Fruit fly (Drosophila melanogaster) whole organism, embryonic: ENCODE data around the gene CG4291.

ENCODE experiments used
- Asciz ChIP-seq: fragments of 200-800 bp; sonication (Bioruptor generic); optimal IDR thresholded peaks from 2 replicates; lab custom pipeline; 2017; ENCODE audit warnings: missing biosample characterization, mild to moderate bottlenecking, missing genetic modification characterization, missing genetic modification reagents
- BEAF-32 ChIP-seq: fragments of 200-800 bp; sonication (Bioruptor generic); optimal IDR thresholded peaks from 3 replicates; lab custom pipeline; 2017; ENCODE audit warnings: missing biosample characterization, missing genetic modification characterization, mild to moderate bottlenecking, moderate library complexity, missing genetic modification reagents
- CG10979 ChIP-seq: fragments of 200-800 bp; sonication (Bioruptor generic); optimal IDR thresholded peaks from 2 replicates; lab custom pipeline; 2018; ENCODE audit warnings: missing biosample characterization, mild to moderate bottlenecking, missing genetic modification characterization, moderate library complexity
- CG11504 ChIP-seq: fragments of 200-800 bp; sonication (Bioruptor generic); optimal IDR thresholded peaks from 3 replicates; lab custom pipeline; 2019; ENCODE audit warnings: missing biosample characterization, mild to moderate bottlenecking, missing genetic modification characterization, moderate library complexity
- CG12104 ChIP-seq: fragments of 200-800 bp; sonication (Bioruptor generic); optimal IDR thresholded peaks from 3 replicates; lab custom pipeline; 2016; ENCODE audit warnings: missing biosample characterization, missing genetic modification characterization
- CG12659 ChIP-seq: fragments of 200-800 bp; sonication (Bioruptor generic); optimal IDR thresholded peaks from 3 replicates; lab custom pipeline; 2017; ENCODE audit warnings: mild to moderate bottlenecking, missing biosample characterization, missing genetic modification reagents, missing genetic modification characterization
- CG14014 ChIP-seq: fragments of 200-800 bp; sonication (Bioruptor generic); IDR thresholded peaks from 2 replicates; pipeline ENCODE4 v1.3.6; 2022; ENCODE audit warnings: missing biosample characterization, missing genetic modification characterization
- CG14860 ChIP-seq: fragments of 200-800 bp; sonication (Bioruptor generic); IDR thresholded peaks from 3 replicates; pipeline ENCODE4 v1.3.6; 2022; ENCODE audit warnings: missing biosample characterization, missing genetic modification characterization; ENCODE audit not compliant: partially characterized antibody
- CG15479 ChIP-seq: fragments of 200-800 bp; sonication (Bioruptor generic); optimal IDR thresholded peaks from 3 replicates; lab custom pipeline; 2019; ENCODE audit warnings: missing biosample characterization, mild to moderate bottlenecking, missing genetic modification characterization, moderate library complexity
- CG16815 ChIP-seq: fragments of 200-800 bp; sonication (Bioruptor generic); optimal IDR thresholded peaks from 3 replicates; lab custom pipeline; 2017; ENCODE audit warnings: missing biosample characterization, mild to moderate bottlenecking, missing genetic modification characterization
- CG17328 ChIP-seq: fragments of 200-800 bp; sonication (Bioruptor generic); IDR thresholded peaks from 2 replicates; pipeline ENCODE4 v1.3.6; 2022; ENCODE audit warnings: missing biosample characterization, missing genetic modification characterization
- CG17568 ChIP-seq: fragments of 200-800 bp; sonication (Bioruptor generic); optimal IDR thresholded peaks from 2 replicates; lab custom pipeline; 2018; ENCODE audit warnings: missing biosample characterization, mild to moderate bottlenecking, missing genetic modification characterization, moderate library complexity
- CG18476 ChIP-seq: fragments of 200-800 bp; sonication (Bioruptor generic); optimal IDR thresholded peaks from 2 replicates; lab custom pipeline; 2016; ENCODE audit warnings: missing biosample characterization, mild to moderate bottlenecking, missing genetic modification characterization
- CG2116 ChIP-seq: fragments of 200-800 bp; sonication (Bioruptor generic); optimal IDR thresholded peaks from 3 replicates; lab custom pipeline; 2018; ENCODE audit warnings: missing biosample characterization, mild to moderate bottlenecking, missing genetic modification characterization
- CG2875 ChIP-seq: fragments of 200-800 bp; sonication (Bioruptor generic); optimal IDR thresholded peaks from 2 replicates; lab custom pipeline; 2017; ENCODE audit warnings: missing biosample characterization, mild to moderate bottlenecking, missing genetic modification characterization, missing genetic modification reagents
- CG30431 ChIP-seq: fragments of 200-800 bp; sonication (Bioruptor generic); optimal IDR thresholded peaks from 2 replicates; lab custom pipeline; 2017; ENCODE audit warnings: missing biosample characterization, missing genetic modification characterization
- CG34422 ChIP-seq: fragments of 200-800 bp; sonication (Bioruptor generic); IDR thresholded peaks from 3 replicates; pipeline ENCODE4 v1.3.6; 2022; ENCODE audit warnings: missing biosample characterization, missing genetic modification characterization
- CG4424 ChIP-seq: fragments of 200-800 bp; sonication (Bioruptor generic); optimal IDR thresholded peaks from 3 replicates; lab custom pipeline; 2016; ENCODE audit warnings: missing biosample characterization, missing genetic modification characterization
- CG6689 ChIP-seq: fragments of 200-800 bp; sonication (Bioruptor generic); IDR thresholded peaks from 2 replicates; pipeline ENCODE4 v1.3.6; 2022; ENCODE audit warnings: missing biosample characterization, missing genetic modification characterization
- CG8765 ChIP-seq: fragments of 200-800 bp; sonication (Bioruptor generic); IDR thresholded peaks from 2 replicates; pipeline ENCODE4 v1.3.6; 2022; ENCODE audit warnings: missing biosample characterization, missing genetic modification characterization
- CG9727 ChIP-seq: fragments of 200-800 bp; sonication (Bioruptor generic); optimal IDR thresholded peaks from 3 replicates; lab custom pipeline; 2017; ENCODE audit warnings: missing biosample characterization, mild to moderate bottlenecking, missing genetic modification characterization
- D19A ChIP-seq: fragments of 200-800 bp; optimal IDR thresholded peaks from 3 replicates; lab custom pipeline; 2019; ENCODE audit warnings: missing biosample characterization, mild to moderate bottlenecking, missing genetic modification characterization, moderate library complexity
- Dek ChIP-seq: fragments of 200-800 bp; sonication (Bioruptor generic); optimal IDR thresholded peaks from 3 replicates; lab custom pipeline; 2019; ENCODE audit warnings: missing biosample characterization, mild to moderate bottlenecking, missing genetic modification characterization, moderate library complexity
- E2f1 ChIP-seq: fragments of 200-800 bp; sonication (Bioruptor generic); IDR thresholded peaks from 2 replicates; pipeline ENCODE4 v1.3.6; 2022; ENCODE audit warnings: missing biosample characterization, missing genetic modification characterization
- Gsc ChIP-seq: fragments of 200-800 bp; sonication (Bioruptor generic); IDR thresholded peaks from 2 replicates; pipeline ENCODE4 v1.3.6; 2022; ENCODE audit warnings: missing biosample characterization, missing genetic modification characterization
- HLH54F ChIP-seq: fragments of 200-800 bp; sonication (Bioruptor generic); optimal IDR thresholded peaks from 3 replicates; lab custom pipeline; 2016; ENCODE audit warnings: missing biosample characterization, missing genetic modification characterization
- Hmr ChIP-seq: fragments of 200-800 bp; sonication (Bioruptor generic); optimal IDR thresholded peaks from 3 replicates; lab custom pipeline; 2017; ENCODE audit warnings: mild to moderate bottlenecking, missing biosample characterization, missing genetic modification reagents, missing genetic modification characterization
- Mrtf ChIP-seq: fragments of 200-800 bp; sonication (Bioruptor generic); IDR thresholded peaks from 3 replicates; pipeline ENCODE4 v1.3.6; 2022; ENCODE audit warnings: missing biosample characterization, missing genetic modification characterization
- NC2β ChIP-seq: fragments of 200-800 bp; sonication (Bioruptor generic); optimal IDR thresholded peaks from 2 replicates; lab custom pipeline; 2016; ENCODE audit warnings: missing biosample characterization, missing genetic modification characterization
- Six4 ChIP-seq: fragments of 200-800 bp; sonication (Bioruptor generic); optimal IDR thresholded peaks from 2 replicates; lab custom pipeline; 2016; ENCODE audit warnings: missing biosample characterization, missing genetic modification characterization
- Xrp1 ChIP-seq: fragments of 200-800 bp; sonication (Bioruptor generic); IDR thresholded peaks from 2 replicates; pipeline ENCODE4 v1.3.6; 2022; ENCODE audit warnings: missing biosample characterization, missing genetic modification characterization
- az2 ChIP-seq: fragments of 200-800 bp; sonication (Bioruptor generic); optimal IDR thresholded peaks from 3 replicates; lab custom pipeline; 2016; ENCODE audit warnings: missing biosample characterization, missing genetic modification characterization
- da ChIP-seq: fragments of 200-800 bp; sonication (Bioruptor generic); optimal IDR thresholded peaks from 2 replicates; lab custom pipeline; 2016; ENCODE audit warnings: missing biosample characterization, missing genetic modification characterization
- dan ChIP-seq: fragments of 200-800 bp; sonication (Bioruptor generic); IDR thresholded peaks from 2 replicates; pipeline ENCODE4 v1.3.6; 2022; ENCODE audit warnings: missing biosample characterization, missing genetic modification characterization
- eyg ChIP-seq: fragments of 200-800 bp; sonication (Bioruptor generic); optimal IDR thresholded peaks from 3 replicates; lab custom pipeline; 2016; ENCODE audit warnings: missing biosample characterization, missing genetic modification characterization
- grau ChIP-seq: fragments of 200-800 bp; optimal IDR thresholded peaks from 3 replicates; lab custom pipeline; 2019; ENCODE audit warnings: missing biosample characterization, mild to moderate bottlenecking, missing genetic modification characterization, moderate library complexity
- insv ChIP-seq, 2 experiments: fragments of 200-800 bp; sonication (Bioruptor generic); optimal IDR thresholded peaks; 3 replicates each; lab custom pipeline; 2016 to 2018; ENCODE audit warnings: missing biosample characterization in 2 of 2, missing genetic modification characterization in 2 of 2
- jing ChIP-seq: fragments of 200-800 bp; sonication (Bioruptor generic); optimal IDR thresholded peaks from 2 replicates; lab custom pipeline; 2018; ENCODE audit warnings: missing biosample characterization, mild to moderate bottlenecking, missing genetic modification characterization
- kah ChIP-seq: fragments of 200-800 bp; sonication (Bioruptor generic); optimal IDR thresholded peaks from 2 replicates; lab custom pipeline; 2018; ENCODE audit warnings: missing biosample characterization, mild to moderate bottlenecking, missing genetic modification characterization
- knrl ChIP-seq: fragments of 200-800 bp; sonication (Bioruptor generic); IDR thresholded peaks from 3 replicates; pipeline ENCODE4 v1.3.6; 2022; ENCODE audit warnings: missing biosample characterization, missing genetic modification characterization; ENCODE audit not compliant: partially characterized antibody
- lmd ChIP-seq: fragments of 200-800 bp; sonication (Bioruptor generic); IDR thresholded peaks from 2 replicates; pipeline ENCODE4 v1.3.6; 2022; ENCODE audit warnings: missing biosample characterization, missing genetic modification characterization
- lov ChIP-seq, 2 experiments: fragments of 200-800 bp in 1 of 2; fragments of >200 bp in 1 of 2; sonication (Bioruptor generic) in 1 of 2; IDR thresholded peaks in 1 of 2; optimal IDR thresholded peaks in 1 of 2; 2 replicates in 1 of 2; 3 replicates in 1 of 2; pipeline versions ENCODE4 v1.3.6 to Lab custom; 2017 to 2022; ENCODE audit warnings: missing biosample characterization in 1 of 2, missing genetic modification characterization in 1 of 2
- maf-S ChIP-seq: fragments of 200-800 bp; sonication (Bioruptor generic); optimal IDR thresholded peaks from 2 replicates; lab custom pipeline; 2016; ENCODE audit warnings: missing biosample characterization, missing genetic modification characterization
- nerfin-1 ChIP-seq: fragments of 200-800 bp; sonication (Bioruptor generic); optimal IDR thresholded peaks from 3 replicates; lab custom pipeline; 2019; ENCODE audit warnings: missing biosample characterization, mild to moderate bottlenecking, missing genetic modification characterization, moderate library complexity
- peb ChIP-seq: fragments of 200-800 bp; sonication (Bioruptor generic); IDR thresholded peaks from 2 replicates; pipeline ENCODE4 v1.3.6; 2022; ENCODE audit warnings: missing biosample characterization, missing genetic modification characterization
- phol ChIP-seq: fragments of 200-800 bp; sonication (Bioruptor generic); optimal IDR thresholded peaks from 3 replicates; lab custom pipeline; 2018; ENCODE audit warnings: missing biosample characterization, mild to moderate bottlenecking, missing genetic modification characterization, moderate library complexity
- sna ChIP-seq: fragments of 200-800 bp; sonication (Bioruptor generic); IDR thresholded peaks from 2 replicates; pipeline ENCODE4 v1.3.6; 2022; ENCODE audit warnings: missing biosample characterization, missing genetic modification characterization; ENCODE audit not compliant: partially characterized antibody
- tap ChIP-seq: fragments of 200-800 bp; optimal IDR thresholded peaks from 3 replicates; lab custom pipeline; 2019; ENCODE audit warnings: missing biosample characterization, mild to moderate bottlenecking, missing genetic modification characterization, moderate library complexity
- wdn ChIP-seq: fragments of 200-800 bp; sonication (Bioruptor generic); IDR thresholded peaks from 2 replicates; pipeline ENCODE4 v1.3.6; 2022; ENCODE audit warnings: missing biosample characterization, missing genetic modification characterization

CG4291 gene

DNA sequence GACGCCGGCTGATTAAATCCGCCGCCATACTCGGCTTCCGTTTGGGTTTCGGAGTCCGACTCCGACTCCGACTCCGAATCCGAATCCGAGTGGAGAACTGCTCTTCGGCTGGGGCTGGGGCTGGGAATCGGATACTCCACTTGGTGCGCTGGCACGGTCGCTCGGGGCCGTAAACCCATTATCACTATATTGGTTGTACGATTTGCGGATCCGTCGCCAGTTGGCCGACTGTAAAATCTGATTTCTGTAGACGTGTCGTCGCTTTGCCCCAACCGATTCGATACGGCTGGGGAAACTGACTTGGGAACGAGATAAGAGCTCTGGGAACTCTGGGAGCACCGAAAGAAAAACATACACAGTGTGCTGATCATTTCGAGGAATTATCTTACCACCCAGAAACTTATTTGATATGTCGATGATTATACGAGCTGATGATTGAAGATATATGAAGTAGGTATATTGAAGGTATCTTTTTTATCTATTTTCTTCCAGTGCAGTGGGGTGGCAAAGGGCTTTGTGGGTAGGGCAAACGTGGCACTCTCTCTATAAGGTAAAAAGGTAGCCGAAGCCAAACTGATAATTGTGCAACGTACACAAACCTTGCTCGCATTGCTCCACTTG is 5.5 kb upstream of the CG4291 start (continued):
- TF ChIP-seq CG8765 (GFP tag; lab: Robert Waterston, UW) (no peak), dan (GFP tag; lab: Robert Waterston, UW) (no peak), lov (optimal IDR thresholded peaks at IDR 0.05; lab: Kevin White, UChicago) (no peak), lov (GFP tag; IDR thresholded peaks at IDR 0.05; lab: Robert Waterston, UW) (no peak), insv (GFP tag; optimal IDR thresholded peaks at IDR 0.05; lab: Kevin White, UChicago) (no peak), phol (tag; lab: Kevin White, UChicago) (peak; percentile 36), da (GFP tag; lab: Kevin White, UChicago) (no peak), nerfin-1 (peak; percentile 16), CG16815 (no peak), Mrtf (GFP tag; lab: Robert Waterston, UW) (peak; percentile 44; the same call in 1 of the 3 replicates), peb (GFP tag; lab: Robert Waterston, UW) (no peak; the same call in 1 of the 2 replicates), grau (tag; lab: Kevin White, UChicago) (peak; percentile 45), knrl (GFP tag; lab: Robert Waterston, UW) (no peak), D19A (tag; lab: Kevin White, UChicago) (peak; percentile 16), NC2β (peak; percentile 41), Six4 (GFP tag; lab: Kevin White, UChicago) (peak; percentile 55), kah (GFP tag; lab: Kevin White, UChicago) (no peak), CG12104 (GFP tag; lab: Kevin White, UChicago) (peak; percentile 38), Dek (tag; lab: Kevin White, UChicago) (peak; percentile 33), BEAF-32 (no peak), wdn (GFP tag; lab: Robert Waterston, UW) (no peak), CG12659 (peak; percentile 62), E2f1 (peak; percentile 64), sna (GFP tag; lab: Robert Waterston, UW) (no peak), Xrp1 (GFP tag; lab: Robert Waterston, UW) (peak; percentile 64; the same call in 1 of the 2 replicates), CG34422 (peak; percentile 16; the same call in 1 of the 3 replicates), az2 (GFP tag; lab: Kevin White, UChicago) (peak; percentile 36), jing (GFP tag; lab: Kevin White, UChicago) (peak; percentile 12), CG30431 (no peak), Asciz (peak; percentile 45), eyg (GFP tag; lab: Kevin White, UChicago) (peak; percentile 20), CG6689 (peak; percentile 45; the same call in 1 of the 2 replicates), CG9727 (GFP tag; lab: Kevin White, UChicago) (peak; percentile 29), CG2875 (peak; percentile 25), Gsc (GFP tag; lab: Robert Waterston, UW) (no peak), Hmr (GFP tag; lab: Kevin White, UChicago) (peak; percentile 56), maf-S (GFP tag; lab: Kevin White, UChicago) (peak; percentile 8), CG14014 (peak; percentile 41; the same call in 1 of the 2 replicates), CG18476 (GFP tag; lab: Kevin White, UChicago) (no peak), HLH54F (GFP tag; lab: Kevin White, UChicago) (peak; percentile 27), CG10979 (peak; percentile 58), CG4424 (GFP tag; lab: Kevin White, UChicago) (peak; percentile 32), CG15479 (GFP tag; lab: Kevin White, UChicago) (no peak), lmd (peak; percentile 44), tap (tag; lab: Kevin White, UChicago) (peak; percentile 48), CG17328 (GFP tag; lab: Robert Waterston, UW) (peak; percentile 70), CG11504 (tag; lab: Kevin White, UChicago) (peak; percentile 68), CG2116 (GFP tag; lab: Kevin White, UChicago) (peak; percentile 7), CG14860 (GFP tag; lab: Robert Waterston, UW) (no peak), CG17568 (no peak)
